Worm (Caenorhabditis elegans) whole organism, L4/young adult: ENCODE measurements around the gene ZK180.6.

Experiments used
- W03F9.2 ChIP-seq: fragments of 150-350 bp; optimal IDR thresholded peaks from 2 replicates; lab custom pipeline; 2014; ENCODE audit warnings: missing biosample characterization, missing genetic modification characterization
- him-1 ChIP-seq: sonication (generic microtip); optimal IDR thresholded peaks from 2 replicates; lab custom pipeline; 2016; ENCODE audit warnings: missing genotype, missing genetic modification reagents, missing genetic modification characterization, missing compliant biosample characterization

DNA sequence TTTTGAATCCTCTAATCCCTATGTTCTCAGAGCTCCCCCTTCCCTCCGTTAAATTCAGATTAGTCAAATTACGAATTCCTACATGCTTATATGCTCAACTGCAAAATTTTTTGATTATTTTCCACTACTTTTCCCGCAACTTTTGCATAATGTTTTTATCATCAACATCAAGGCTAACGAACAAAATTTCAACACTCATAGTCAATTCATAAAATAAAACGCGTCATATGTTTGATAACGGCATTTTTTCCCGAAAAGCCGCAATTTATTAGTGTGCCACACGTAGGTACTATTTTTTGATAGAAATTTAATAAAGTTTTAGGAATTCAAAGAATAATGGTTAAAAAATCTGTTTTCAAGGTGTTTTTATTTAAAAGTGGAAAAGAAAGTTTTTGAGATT, 34.3 kb upstream of the ZK180.6 start:
- TF ChIP-seq him-1 (tag; lab: Kevin White, UChicago) (no peak), W03F9.2 (no peak)
